Fruit fly (Drosophila melanogaster) whole organism, embryonic: ENCODE data around the gene AP-1mu.

ENCODE experiments used
- ATbp ChIP-seq: fragments of 200-800 bp; sonication (Bioruptor generic); optimal IDR thresholded peaks from 2 replicates; lab custom pipeline; 2017; ENCODE audit warnings: missing biosample characterization, mild to moderate bottlenecking, missing genetic modification characterization, missing genetic modification reagents
- Abd-B ChIP-seq: fragments of 200-800 bp; sonication (Bioruptor generic); optimal IDR thresholded peaks from 2 replicates; lab custom pipeline; 2018; ENCODE audit warnings: missing biosample characterization, mild to moderate bottlenecking, missing genetic modification characterization, moderate library complexity
- Adf1 ChIP-seq: fragments of 200-800 bp; sonication (Bioruptor generic); IDR thresholded peaks from 2 replicates; pipeline ENCODE4 v1.3.6; 2022; ENCODE audit warnings: missing biosample characterization, missing genetic modification characterization
- B-H1 ChIP-seq: fragments of 200-800 bp; sonication (Bioruptor generic); IDR thresholded peaks from 3 replicates; pipeline ENCODE4 v1.3.6; 2022; ENCODE audit warnings: missing biosample characterization, missing genetic modification characterization
- CG11504 ChIP-seq: fragments of 200-800 bp; sonication (Bioruptor generic); optimal IDR thresholded peaks from 3 replicates; lab custom pipeline; 2019; ENCODE audit warnings: missing biosample characterization, mild to moderate bottlenecking, missing genetic modification characterization, moderate library complexity
- CG1602 ChIP-seq: fragments of 200-800 bp; sonication (Bioruptor generic); optimal IDR thresholded peaks from 3 replicates; lab custom pipeline; 2016; ENCODE audit warnings: missing biosample characterization, missing genetic modification characterization
- CG17568 ChIP-seq: fragments of 200-800 bp; sonication (Bioruptor generic); optimal IDR thresholded peaks from 2 replicates; lab custom pipeline; 2018; ENCODE audit warnings: missing biosample characterization, mild to moderate bottlenecking, missing genetic modification characterization, moderate library complexity
- CG17612 ChIP-seq: fragments of 200-800 bp; sonication (Bioruptor generic); IDR thresholded peaks from 2 replicates; pipeline ENCODE4 v1.3.6; 2022; ENCODE audit warnings: missing biosample characterization, missing genetic modification characterization
- CG17802 ChIP-seq: fragments of 200-800 bp; sonication (Bioruptor generic); optimal IDR thresholded peaks from 2 replicates; lab custom pipeline; 2018; ENCODE audit warnings: missing biosample characterization, mild to moderate bottlenecking, missing genetic modification characterization, moderate library complexity
- CG18619 ChIP-seq: fragments of 200-800 bp; sonication (Bioruptor generic); optimal IDR thresholded peaks from 3 replicates; lab custom pipeline; 2017; ENCODE audit warnings: missing biosample characterization, mild to moderate bottlenecking, missing genetic modification characterization
- CG31224 ChIP-seq: fragments of 200-800 bp; sonication (Bioruptor generic); IDR thresholded peaks from 2 replicates; pipeline ENCODE4 v1.3.6; 2022; ENCODE audit warnings: missing biosample characterization, missing genetic modification characterization
- CG3995 ChIP-seq: fragments of 200-800 bp; sonication (Bioruptor generic); optimal IDR thresholded peaks from 3 replicates; lab custom pipeline; 2016; ENCODE audit warnings: missing biosample characterization, missing genetic modification characterization
- CG4360 ChIP-seq: fragments of 200-800 bp; sonication (Bioruptor generic); IDR thresholded peaks from 2 replicates; pipeline ENCODE4 v1.3.6; 2022; ENCODE audit warnings: missing biosample characterization, missing genetic modification characterization
- CG6654 ChIP-seq: fragments of 200-800 bp; sonication (Bioruptor generic); optimal IDR thresholded peaks from 2 replicates; lab custom pipeline; 2017; ENCODE audit warnings: missing biosample characterization, mild to moderate bottlenecking, missing genetic modification characterization
- CG8281 ChIP-seq: fragments of 200-800 bp; sonication (Bioruptor generic); optimal IDR thresholded peaks from 2 replicates; lab custom pipeline; 2018; ENCODE audit warnings: missing biosample characterization, mild to moderate bottlenecking, missing genetic modification characterization, moderate library complexity
- CG9817 ChIP-seq: fragments of 200-800 bp; sonication (Bioruptor generic); optimal IDR thresholded peaks from 2 replicates; lab custom pipeline; 2018; ENCODE audit warnings: missing biosample characterization, mild to moderate bottlenecking, missing genetic modification characterization, moderate library complexity
- CG9876 ChIP-seq: fragments of 200-800 bp; sonication (Bioruptor generic); optimal IDR thresholded peaks from 2 replicates; lab custom pipeline; 2016; ENCODE audit warnings: missing biosample characterization, missing genetic modification characterization
- Dek ChIP-seq: fragments of 200-800 bp; sonication (Bioruptor generic); optimal IDR thresholded peaks from 3 replicates; lab custom pipeline; 2019; ENCODE audit warnings: missing biosample characterization, mild to moderate bottlenecking, missing genetic modification characterization, moderate library complexity
- Dip2 ChIP-seq: fragments of 200-800 bp; sonication (Bioruptor generic); IDR thresholded peaks from 2 replicates; pipeline ENCODE4 v1.3.6; 2022; ENCODE audit warnings: missing biosample characterization, missing genetic modification characterization
- Drgx ChIP-seq: fragments of 200-800 bp; sonication (Bioruptor generic); IDR thresholded peaks from 2 replicates; pipeline ENCODE4 v1.3.6; 2022; ENCODE audit warnings: missing biosample characterization, missing genetic modification characterization
- E2f2 ChIP-seq: fragments of 200-800 bp; sonication (Bioruptor generic); IDR thresholded peaks from 2 replicates; pipeline ENCODE4 v1.3.6; 2022; ENCODE audit warnings: missing biosample characterization, missing genetic modification characterization
- Fer3 ChIP-seq: fragments of 200-800 bp; sonication (Bioruptor generic); optimal IDR thresholded peaks from 2 replicates; lab custom pipeline; 2018; ENCODE audit warnings: missing biosample characterization, mild to moderate bottlenecking, missing genetic modification characterization, moderate library complexity
- Hand ChIP-seq: fragments of 200-800 bp; sonication (Bioruptor generic); optimal IDR thresholded peaks from 2 replicates; lab custom pipeline; 2017; ENCODE audit warnings: mild to moderate bottlenecking, missing biosample characterization, missing genetic modification reagents, missing genetic modification characterization
- MBD-R2 ChIP-seq: fragments of 200-800 bp; sonication (Bioruptor generic); IDR thresholded peaks from 2 replicates; pipeline ENCODE4 v1.3.6; 2022; ENCODE audit warnings: missing biosample characterization, missing genetic modification characterization
- NC2β ChIP-seq: fragments of 200-800 bp; sonication (Bioruptor generic); optimal IDR thresholded peaks from 2 replicates; lab custom pipeline; 2016; ENCODE audit warnings: missing biosample characterization, missing genetic modification characterization
- Nf-YA ChIP-seq: fragments of 200-800 bp; sonication (Bioruptor generic); IDR thresholded peaks from 2 replicates; pipeline ENCODE4 v1.3.6; 2022; ENCODE audit warnings: missing biosample characterization, missing genetic modification characterization
- Opbp ChIP-seq: fragments of 200-800 bp; sonication (Bioruptor generic); IDR thresholded peaks from 3 replicates; pipeline ENCODE4 v1.3.6; 2022; ENCODE audit warnings: missing biosample characterization, missing genetic modification characterization; ENCODE audit not compliant: partially characterized antibody
- Rx ChIP-seq: fragments of 200-800 bp; sonication (Bioruptor generic); IDR thresholded peaks from 2 replicates; pipeline ENCODE4 v1.3.6; 2022; ENCODE audit warnings: missing biosample characterization, missing genetic modification characterization
- Sox100B ChIP-seq: fragments of 200-800 bp; sonication (Bioruptor generic); optimal IDR thresholded peaks from 3 replicates; lab custom pipeline; 2018; ENCODE audit warnings: missing biosample characterization, mild to moderate bottlenecking, missing genetic modification characterization
- amos ChIP-seq: fragments of 200-800 bp; sonication (Bioruptor generic); IDR thresholded peaks from 2 replicates; pipeline ENCODE4 v1.3.6; 2022; ENCODE audit warnings: missing biosample characterization, missing genetic modification characterization; ENCODE audit not compliant: partially characterized antibody
- br ChIP-seq: fragments of >200 bp; optimal IDR thresholded peaks from 2 replicates; lab custom pipeline; 2017
- cato ChIP-seq: fragments of 200-800 bp; sonication (Bioruptor generic); optimal IDR thresholded peaks from 2 replicates; lab custom pipeline; 2016; ENCODE audit warnings: missing biosample characterization, missing genetic modification characterization, borderline replicate concordance
- croc ChIP-seq: fragments of 200-800 bp; sonication (Bioruptor generic); conservative IDR thresholded peaks from 3 replicates; pipeline ENCODE4 v1.3.6; 2022; ENCODE audit warnings: missing biosample characterization, missing genetic modification characterization
- disco-r ChIP-seq: fragments of 200-800 bp; sonication (Bioruptor generic); optimal IDR thresholded peaks from 2 replicates; lab custom pipeline; 2016; ENCODE audit warnings: missing biosample characterization, missing genetic modification characterization
- dm ChIP-seq: fragments of 200-800 bp; sonication (Bioruptor generic); optimal IDR thresholded peaks from 3 replicates; lab custom pipeline; 2016; ENCODE audit warnings: missing biosample characterization, missing genetic modification characterization
- ftz-f1 ChIP-seq: fragments of 200-800 bp; sonication (Bioruptor generic); optimal IDR thresholded peaks from 2 replicates; lab custom pipeline; 2016; ENCODE audit warnings: missing biosample characterization, missing genetic modification characterization
- hbn ChIP-seq: fragments of 200-800 bp; sonication (Bioruptor generic); IDR thresholded peaks from 2 replicates; pipeline ENCODE4 v1.3.6; 2022; ENCODE audit warnings: missing biosample characterization, missing genetic modification characterization; ENCODE audit not compliant: partially characterized antibody
- inv ChIP-seq: fragments of 200-800 bp; sonication (Bioruptor generic); IDR thresholded peaks from 2 replicates; pipeline ENCODE4 v1.3.6; 2022; ENCODE audit warnings: missing biosample characterization, missing genetic modification characterization; ENCODE audit not compliant: partially characterized antibody
- kni ChIP-seq: fragments of 200-800 bp; sonication (Bioruptor generic); optimal IDR thresholded peaks from 3 replicates; lab custom pipeline; 2017; ENCODE audit warnings: mild to moderate bottlenecking, missing biosample characterization, missing genetic modification reagents, missing genetic modification characterization
- mirr ChIP-seq: fragments of 200-800 bp; sonication (Bioruptor generic); optimal IDR thresholded peaks from 3 replicates; lab custom pipeline; 2018; ENCODE audit warnings: missing biosample characterization, mild to moderate bottlenecking, missing genetic modification characterization
- pan ChIP-seq, 4 experiments: fragments of >200 bp in 3 of 4; fragments of 200-800 bp in 1 of 4; sonication (Bioruptor generic) in 1 of 4; optimal IDR thresholded peaks in 3 of 4; IDR thresholded peaks in 1 of 4; 2 replicates each; pipeline versions ENCODE4 v1.3.6 to Lab custom; 2017 to 2022; ENCODE audit warnings: missing biosample characterization in 2 of 4, missing genetic modification characterization in 2 of 4, mixed read lengths in 1 of 4
- pb ChIP-seq: fragments of 200-800 bp; sonication (Bioruptor generic); optimal IDR thresholded peaks from 3 replicates; lab custom pipeline; 2016; ENCODE audit warnings: missing biosample characterization, missing genetic modification characterization
- pita ChIP-seq: fragments of 200-800 bp; sonication (Bioruptor generic); optimal IDR thresholded peaks from 2 replicates; lab custom pipeline; 2017; ENCODE audit warnings: missing biosample characterization, mild to moderate bottlenecking, missing genetic modification characterization
- pnt ChIP-seq: fragments of 200-800 bp; sonication (Bioruptor generic); optimal IDR thresholded peaks from 3 replicates; lab custom pipeline; 2016; ENCODE audit warnings: missing biosample characterization, missing genetic modification characterization
- rib ChIP-seq: fragments of 200-800 bp; sonication (Bioruptor generic); IDR thresholded peaks from 2 replicates; pipeline ENCODE4 v1.3.6; 2022; ENCODE audit warnings: missing biosample characterization, missing genetic modification characterization
- run ChIP-seq: fragments of 200-800 bp; sonication (Bioruptor generic); optimal IDR thresholded peaks from 3 replicates; lab custom pipeline; 2018; ENCODE audit warnings: missing biosample characterization, mild to moderate bottlenecking, missing genetic modification characterization
- sisA ChIP-seq: fragments of 200-800 bp; sonication (Bioruptor generic); IDR thresholded peaks from 2 replicates; pipeline ENCODE4 v1.3.6; 2022; ENCODE audit warnings: missing biosample characterization, missing genetic modification characterization
- sug ChIP-seq: fragments of 200-800 bp; optimal IDR thresholded peaks from 2 replicates; lab custom pipeline; 2019; ENCODE audit warnings: missing biosample characterization, mild to moderate bottlenecking, missing genetic modification characterization, moderate library complexity
- tna ChIP-seq: fragments of 200-800 bp; sonication (Bioruptor generic); IDR thresholded peaks from 2 replicates; pipeline ENCODE4 v1.3.6; 2022; ENCODE audit warnings: missing biosample characterization, missing genetic modification characterization; ENCODE audit not compliant: partially characterized antibody
- unc-4 ChIP-seq: fragments of 200-800 bp; sonication (Bioruptor generic); IDR thresholded peaks from 2 replicates; pipeline ENCODE4 v1.3.6; 2022; ENCODE audit warnings: missing biosample characterization, missing genetic modification characterization; ENCODE audit not compliant: partially characterized antibody
- vfl ChIP-seq: fragments of 200-800 bp; sonication (Bioruptor generic); optimal IDR thresholded peaks from 2 replicates; lab custom pipeline; 2016; ENCODE audit warnings: missing biosample characterization, missing genetic modification characterization

Gene AP-1mu

DNA sequence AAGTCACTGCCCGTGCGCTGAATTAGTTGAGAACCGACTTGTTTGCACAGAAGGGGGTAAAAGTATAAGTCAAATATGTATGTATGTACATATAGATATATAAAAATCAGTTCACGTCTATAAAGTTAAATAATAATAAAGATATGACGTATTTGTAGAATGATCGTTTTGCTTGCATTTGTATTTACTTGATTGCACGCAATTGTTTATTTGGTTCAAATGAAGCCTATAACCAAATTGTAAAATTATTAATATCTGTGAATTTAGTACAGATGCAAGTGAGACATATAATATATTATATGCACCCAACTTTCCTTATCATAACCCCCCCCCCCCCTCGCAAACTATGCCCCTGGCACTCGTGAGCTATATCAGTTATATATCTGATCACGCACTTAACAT, 41.2 kb upstream of the AP-1mu start (continued):
- TF ChIP-seq pita (GFP tag; lab: Kevin White, UChicago) (no peak), Fer3 (peak; percentile 34), CG1602 (GFP tag; lab: Kevin White, UChicago) (no peak), CG31224 (GFP tag; lab: Robert Waterston, UW) (0 out of 2 replicates have a peak, but pooled peaks have one; percentile 43), Nf-YA (GFP tag; lab: Robert Waterston, UW) (no peak), pb (GFP tag; lab: Kevin White, UChicago) (no peak), CG18619 (GFP tag; lab: Kevin White, UChicago) (peak; percentile 54), mirr (GFP tag; lab: Kevin White, UChicago) (no peak), vfl (GFP tag; lab: Kevin White, UChicago) (no peak), CG8281 (tag; lab: Kevin White, UChicago) (peak; percentile 24), kni (no peak), hbn (GFP tag; lab: Robert Waterston, UW) (no peak), inv (no peak), rib (no peak), Dek (tag; lab: Kevin White, UChicago) (no peak), cato (GFP tag; lab: Kevin White, UChicago) (no peak), run (tag; lab: Kevin White, UChicago) (no peak), ATbp (GFP tag; lab: Kevin White, UChicago) (peak; percentile 67), Abd-B (no peak), tna (no peak), sisA (GFP tag; lab: Robert Waterston, UW) (no peak), CG17802 (tag; lab: Kevin White, UChicago) (no peak), CG11504 (peak; percentile 66), Dip2 (GFP tag; lab: Robert Waterston, UW) (no peak), croc (GFP tag; lab: Robert Waterston, UW) (no peak), Rx (no peak), CG3995 (GFP tag; lab: Kevin White, UChicago) (no peak), CG4360 (GFP tag; lab: Robert Waterston, UW) (no peak), Drgx (GFP tag; lab: Robert Waterston, UW) (no peak), CG17568 (GFP tag; lab: Kevin White, UChicago) (peak; percentile 36), Hand (peak; percentile 57), CG9876 (GFP tag; lab: Kevin White, UChicago) (no peak), CG17612 (0 out of 2 replicates have a peak, but pooled peaks have one; percentile 12), Opbp (no peak), B-H1 (peak; percentile 27; the same call in 1 of the 3 replicates), ftz-f1 (GFP tag; lab: Kevin White, UChicago) (no peak), E2f2 (GFP tag; lab: Robert Waterston, UW) (no peak), Adf1 (GFP tag; lab: Robert Waterston, UW) (no peak), NC2β (GFP tag; lab: Kevin White, UChicago) (no peak), sug (peak; percentile 57), CG6654 (GFP tag; lab: Kevin White, UChicago) (no peak), MBD-R2 (GFP tag; lab: Robert Waterston, UW) (peak; percentile 11; the same call in 1 of the 2 replicates), CG9817 (tag; lab: Kevin White, UChicago) (no peak), br (lab: Kevin White, UChicago) (no peak), pnt (GFP tag; lab: Kevin White, UChicago) (no peak), unc-4 (GFP tag; lab: Robert Waterston, UW) (no peak), disco-r (GFP tag; lab: Kevin White, UChicago) (no peak), amos (GFP tag; lab: Robert Waterston, UW) (no peak), pan (optimal IDR thresholded peaks at IDR 0.05; lab: Kevin White, UChicago) (no peak), pan (GFP tag; optimal IDR thresholded peaks at IDR 0.05 in 1 of 2, IDR thresholded peaks at IDR 0.05 in 1 of 2) (no peak), dm (GFP tag; lab: Kevin White, UChicago) (no peak), Sox100B (GFP tag; lab: Kevin White, UChicago) (peak; percentile 51)
